Fruit fly (Drosophila melanogaster): ENCODE results near the gene Rpp30.

Rpp30 gene

dm6 chr2L:252174-252573 lies at the start of gene Rpp30:
Gene Rpp30, minus strand, starts transcription at chr2L:252373.
- TF ChIP-seq Vsx2 (GFP tag; optimal IDR thresholded peaks at IDR 0.05; ENCODE audit: partially characterized antibody) (no peak), dl (GFP tag; optimal IDR thresholded peaks at IDR 0.05; ENCODE audit: insufficient read depth in 1 of 2, partially characterized antibody in 2 of 2) (no peak), jim (GFP tag; optimal IDR thresholded peaks at IDR 0.05) (no peak), pan (optimal IDR thresholded peaks at IDR 0.05) (no peak), br (GFP tag; optimal IDR thresholded peaks at IDR 0.05) (no peak), OdsH (GFP tag; optimal IDR thresholded peaks at IDR 0.05) (no peak), h (GFP tag; optimal IDR thresholded peaks at IDR 0.05) (no peak), foxo (GFP tag; optimal IDR thresholded peaks at IDR 0.05) (no peak)

DNA sequence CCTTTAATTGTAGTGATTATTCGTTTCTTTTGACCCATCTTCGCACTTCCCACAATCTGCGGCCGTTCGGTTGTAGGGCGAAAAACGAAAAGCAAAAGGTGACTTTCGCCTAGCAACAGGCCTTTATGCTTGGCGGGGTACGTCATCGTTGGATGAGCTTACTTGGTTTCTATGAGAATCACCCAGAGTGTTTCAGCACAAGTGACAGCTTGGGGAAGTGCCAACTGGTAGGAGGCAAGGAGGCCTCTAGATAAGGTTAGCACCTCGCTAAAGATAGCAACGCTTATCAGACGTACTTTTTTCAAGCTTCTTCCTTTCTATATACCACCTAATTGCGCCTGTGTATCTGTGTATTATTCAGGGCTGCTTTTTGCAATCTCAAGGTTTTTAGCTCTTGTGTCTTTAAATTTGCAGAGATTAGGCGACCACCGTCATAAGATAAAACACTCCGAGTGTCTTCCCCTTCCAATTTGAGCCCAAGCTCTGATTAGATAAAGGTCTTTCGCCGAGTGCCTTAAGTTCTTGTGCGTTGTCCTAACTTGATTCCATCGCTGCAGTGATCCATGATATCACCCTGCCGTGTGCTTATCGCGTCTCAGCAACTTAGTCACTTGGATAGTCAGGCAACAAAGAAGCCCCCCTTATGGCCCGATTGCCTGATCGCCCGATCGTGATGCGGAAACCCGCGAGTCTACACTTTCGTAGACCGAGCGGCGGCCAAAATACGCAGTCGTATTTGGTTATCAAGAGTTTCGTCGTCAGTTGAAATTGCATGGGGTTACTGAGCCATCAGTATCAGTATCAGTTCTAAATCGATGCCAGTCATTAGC lies 48.9 kb upstream of the Rpp30 start:
- TF ChIP-seq h (GFP tag; optimal IDR thresholded peaks at IDR 0.05) (peak; percentile 70), psq (GFP tag; optimal IDR thresholded peaks at IDR 0.05) (no peak), Hr83 (GFP tag; optimal IDR thresholded peaks at IDR 0.05; ENCODE audit: poor library complexity, severe bottlenecking) (peak; percentile 57), Rel (GFP tag; optimal IDR thresholded peaks at IDR 0.05) (no peak), Rel (tag; optimal IDR thresholded peaks at IDR 0.05) (peak; percentile 61), sage (GFP tag; optimal IDR thresholded peaks at IDR 0.05) (no peak), CG9705 (GFP tag; optimal IDR thresholded peaks at IDR 0.05) (no peak), Myc (optimal IDR thresholded peaks at IDR 0.05) (no peak), pan (optimal IDR thresholded peaks at IDR 0.05) (no peak), br (GFP tag; optimal IDR thresholded peaks at IDR 0.05) (peak; percentile 56)

DNA sequence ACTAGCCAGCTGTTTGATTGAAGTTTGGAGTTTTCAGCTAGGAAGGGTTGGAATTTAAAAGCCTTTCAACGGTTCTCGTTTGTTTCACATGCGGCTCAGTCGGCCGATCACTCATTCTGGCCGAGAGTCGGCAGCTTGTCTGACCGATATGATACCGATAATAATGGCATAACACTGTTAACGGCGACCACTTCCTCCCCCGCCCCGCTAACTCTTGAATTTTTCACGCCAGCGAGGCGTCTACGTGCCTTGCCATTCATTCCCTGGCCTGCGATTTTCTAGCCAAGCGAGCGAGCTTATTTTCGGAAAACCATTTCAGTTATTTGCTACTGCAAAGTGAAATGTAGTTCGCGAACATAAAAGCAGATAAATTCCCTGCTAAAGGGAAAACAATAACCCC lies 47.8 kb upstream of the Rpp30 start:
- TF ChIP-seq fru (GFP tag; optimal IDR thresholded peaks at IDR 0.05) (no peak), Dif (GFP tag; optimal IDR thresholded peaks at IDR 0.05; ENCODE audit: partially characterized antibody) (no peak), Hr83 (GFP tag; optimal IDR thresholded peaks at IDR 0.05; ENCODE audit: poor library complexity, severe bottlenecking) (no peak), rgr (GFP tag; optimal IDR thresholded peaks at IDR 0.05) (no peak)

- TF ChIP-seq h (GFP tag; optimal IDR thresholded peaks at IDR 0.05): no peak
- no peak for TF ChIP-seq Vsx2 (GFP tag; optimal IDR thresholded peaks at IDR 0.05; ENCODE audit: partially characterized antibody)
- TF ChIP-seq CG32264 (GFP tag; optimal IDR thresholded peaks at IDR 0.05): no peak
- TF ChIP-seq Dif (GFP tag; optimal IDR thresholded peaks at IDR 0.05; ENCODE audit: partially characterized antibody): no peak
- TF ChIP-seq sage (GFP tag; optimal IDR thresholded peaks at IDR 0.05): no peak
- no peak for TF ChIP-seq GATAd (GFP tag; optimal IDR thresholded peaks at IDR 0.05)
- no peak for TF ChIP-seq dmrt93B (GFP tag; optimal IDR thresholded peaks at IDR 0.05)
- TF ChIP-seq pan (optimal IDR thresholded peaks at IDR 0.05): no peak
- TF ChIP-seq rgr (GFP tag; optimal IDR thresholded peaks at IDR 0.05): no peak
- no peak for TF ChIP-seq Dfd (GFP tag; optimal IDR thresholded peaks at IDR 0.05)
- no peak for TF ChIP-seq Myc (optimal IDR thresholded peaks at IDR 0.05)
- no peak for TF ChIP-seq HLH106 (tag; optimal IDR thresholded peaks at IDR 0.05)
- no peak for TF ChIP-seq Abd-B (GFP tag; optimal IDR thresholded peaks at IDR 0.05)
- no peak for TF ChIP-seq Sp1 (GFP tag; optimal IDR thresholded peaks at IDR 0.05)
- TF ChIP-seq Hnf4 (GFP tag; optimal IDR thresholded peaks at IDR 0.05): no peak
Observed at dm6 chr2L:299038-299437, 46.9 kb upstream of the Rpp30 start.

- TF ChIP-seq Rel (GFP tag; optimal IDR thresholded peaks at IDR 0.05): no peak
- TF ChIP-seq Rel (tag; optimal IDR thresholded peaks at IDR 0.05): peak; percentile 48
- no peak for TF ChIP-seq br (GFP tag; optimal IDR thresholded peaks at IDR 0.05)
Observed at dm6 chr2L:298285-298644, 46.1 kb upstream of the Rpp30 start.

DNA sequence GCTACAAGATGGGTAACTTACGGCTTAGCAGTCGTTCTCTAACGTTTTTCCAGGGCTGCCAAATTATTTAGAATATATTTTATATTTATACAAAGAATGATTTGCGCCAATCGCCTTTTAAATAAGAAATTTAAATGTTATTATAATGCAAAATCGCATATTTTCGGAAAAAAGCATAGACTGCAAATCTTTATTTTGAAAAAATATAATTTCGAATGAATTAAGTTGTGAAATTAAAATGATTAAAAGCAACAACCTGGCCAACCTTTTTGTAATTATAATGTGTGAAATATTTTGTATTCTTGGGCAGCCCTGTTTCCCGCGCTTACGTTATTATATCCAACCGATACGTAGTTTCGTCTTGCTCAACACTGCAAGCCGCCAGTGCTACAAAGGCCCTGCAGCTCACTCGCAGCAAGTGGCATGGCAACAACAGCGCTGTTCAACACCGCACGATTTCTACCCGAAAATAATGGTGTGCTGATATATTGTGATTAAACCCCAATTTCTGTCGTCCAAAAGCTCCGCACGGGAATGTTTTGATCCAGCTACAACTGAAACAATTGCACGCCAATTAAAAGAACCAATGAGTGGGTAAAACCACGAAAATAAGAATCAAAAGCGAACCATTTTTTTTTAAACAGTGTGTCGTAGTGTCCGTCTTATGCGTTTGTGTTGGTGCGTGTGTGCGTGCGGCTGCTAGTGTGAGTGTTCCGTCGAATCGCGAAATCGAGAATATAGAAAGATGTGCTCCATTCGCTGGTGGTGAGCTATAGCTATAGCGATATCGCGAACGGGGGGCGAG lies 45.5 kb upstream of the Rpp30 start, which contains the start of gene Pi3K21B:
TSS of gene Pi3K21B (plus strand) at position 401 of the 805 bp plus-strand sequence.
- TF ChIP-seq brk (GFP tag; optimal IDR thresholded peaks at IDR 0.05) (peak; percentile 76), GATAd (GFP tag; optimal IDR thresholded peaks at IDR 0.05) (no peak), sage (GFP tag; optimal IDR thresholded peaks at IDR 0.05) (peak; percentile 71), Abd-B (GFP tag; optimal IDR thresholded peaks at IDR 0.05) (no peak), pan (optimal IDR thresholded peaks at IDR 0.05) (no peak), Hr83 (GFP tag; optimal IDR thresholded peaks at IDR 0.05; ENCODE audit: poor library complexity, severe bottlenecking) (peak; percentile 100), OdsH (GFP tag; optimal IDR thresholded peaks at IDR 0.05) (peak; percentile 89), N (GFP tag; optimal IDR thresholded peaks at IDR 0.05) (peak; percentile 16), fru (GFP tag; optimal IDR thresholded peaks at IDR 0.05) (peak; percentile 92), CrebA (GFP tag; optimal IDR thresholded peaks at IDR 0.05; ENCODE audit: borderline replicate concordance) (no peak), Mio (GFP tag; optimal IDR thresholded peaks at IDR 0.05) (peak; percentile 89), Myc (optimal IDR thresholded peaks at IDR 0.05) (no peak), CG9705 (GFP tag; optimal IDR thresholded peaks at IDR 0.05) (peak; percentile 85), foxo (GFP tag; optimal IDR thresholded peaks at IDR 0.05) (peak; percentile 49 to 98), usp (GFP tag; optimal IDR thresholded peaks at IDR 0.05) (no peak), Sp1 (GFP tag; optimal IDR thresholded peaks at IDR 0.05) (peak; percentile 92), Hnf4 (GFP tag; optimal IDR thresholded peaks at IDR 0.05) (peak; percentile 98), h (GFP tag; optimal IDR thresholded peaks at IDR 0.05) (peak; percentile 90), Vsx2 (GFP tag; optimal IDR thresholded peaks at IDR 0.05; ENCODE audit: partially characterized antibody) (no peak), CG32264 (GFP tag; optimal IDR thresholded peaks at IDR 0.05) (peak; percentile 91), Dif (GFP tag; optimal IDR thresholded peaks at IDR 0.05; ENCODE audit: partially characterized antibody) (peak; percentile 37), jim (GFP tag; optimal IDR thresholded peaks at IDR 0.05) (peak; percentile 92), HLH106 (tag; optimal IDR thresholded peaks at IDR 0.05) (peak; percentile 93), Jra (GFP tag; optimal IDR thresholded peaks at IDR 0.05) (peak; percentile 96), dl (GFP tag; optimal IDR thresholded peaks at IDR 0.05; ENCODE audit: insufficient read depth in 1 of 2, partially characterized antibody in 2 of 2) (no peak)

Measured in whole organism, wandering third instar larva.